Worm (Caenorhabditis elegans) whole organism, L4/young adult: Measurements from ENCODE around the gene F11C1.1.

Experiments
- W03F9.2 ChIP-seq: fragments of 150-350 bp; optimal IDR thresholded peaks from 2 replicates; lab custom pipeline; 2014; ENCODE audit warnings: missing biosample characterization, missing genetic modification characterization
- dao-5 ChIP-seq: sonication (generic microtip); optimal IDR thresholded peaks from 2 replicates; lab custom pipeline; 2016; ENCODE audit warnings: missing genotype, missing genetic modification characterization, moderate library complexity, missing compliant biosample characterization
- him-1 ChIP-seq: sonication (generic microtip); optimal IDR thresholded peaks from 2 replicates; lab custom pipeline; 2016; ENCODE audit warnings: missing genotype, missing genetic modification reagents, missing genetic modification characterization, missing compliant biosample characterization

ce11 chrX:13011897-13012296, 21.5 kb upstream of the F11C1.1 start:
- TF ChIP-seq him-1 (tag; lab: Kevin White, UChicago), result no peak
- no peak for TF ChIP-seq W03F9.2 (tag; lab: Kevin White, UChicago)
- no peak for TF ChIP-seq dao-5 (tag; lab: Kevin White, UChicago)
